Fruit fly (Drosophila melanogaster) ovary, adult (tissue): Measurements from ENCODE around the gene Lsp2.

Source experiments
- CG17801 ChIP-seq: fragments of 200-800 bp; optimal IDR thresholded peaks from 2 replicates; lab custom pipeline; 2019; ENCODE audit warnings: missing biosample characterization, mild to moderate bottlenecking, missing genetic modification characterization, moderate library complexity; ENCODE audit not compliant: partially characterized antibody

The Lsp2 gene

DNA sequence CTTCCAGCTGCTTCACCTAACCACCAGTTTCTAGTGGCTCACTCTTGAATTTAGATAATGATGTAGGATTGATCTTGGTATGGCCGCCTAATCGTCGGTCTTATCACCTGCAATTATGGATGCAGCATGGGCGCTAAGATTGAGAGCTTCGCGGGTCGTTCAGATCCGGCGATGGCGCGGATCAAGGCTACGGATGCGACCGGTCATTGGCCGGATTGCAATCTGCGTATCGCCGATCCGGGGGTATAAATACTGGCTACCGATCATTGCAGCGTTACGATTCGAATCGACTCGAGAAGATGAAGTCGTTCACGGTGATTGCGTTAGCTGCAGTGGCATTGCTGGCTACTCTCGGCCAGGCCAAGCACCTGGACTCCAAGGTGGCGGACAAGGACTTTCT is at the start of gene Lsp2:
TSS of gene Lsp2 (plus strand) at position 283 of the 400 bp plus-strand sequence.
- TF ChIP-seq CG17801 (GFP tag; lab: Kevin White, UChicago) = no peak

DNA sequence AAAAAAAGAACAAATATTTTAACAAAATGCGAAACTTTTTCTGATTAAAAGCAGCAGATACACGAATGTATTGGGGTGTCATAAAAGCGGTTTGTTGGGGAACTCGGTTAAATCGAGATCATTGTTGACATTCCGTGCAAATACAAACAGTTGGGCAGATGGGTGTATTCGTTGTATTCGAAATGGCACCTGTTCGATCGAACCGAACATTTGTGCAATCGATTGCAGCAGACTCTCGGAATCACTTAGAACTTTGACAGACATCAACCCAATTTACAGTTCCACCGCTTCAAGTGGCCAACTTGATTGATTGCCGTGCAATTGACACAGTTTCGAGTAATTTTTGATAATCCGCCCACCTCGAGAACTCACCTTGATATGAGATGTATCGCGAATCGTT is 48.8 kb upstream of the Lsp2 start:
- TF ChIP-seq CG17801 (GFP tag; lab: Kevin White, UChicago) = no peak

DNA sequence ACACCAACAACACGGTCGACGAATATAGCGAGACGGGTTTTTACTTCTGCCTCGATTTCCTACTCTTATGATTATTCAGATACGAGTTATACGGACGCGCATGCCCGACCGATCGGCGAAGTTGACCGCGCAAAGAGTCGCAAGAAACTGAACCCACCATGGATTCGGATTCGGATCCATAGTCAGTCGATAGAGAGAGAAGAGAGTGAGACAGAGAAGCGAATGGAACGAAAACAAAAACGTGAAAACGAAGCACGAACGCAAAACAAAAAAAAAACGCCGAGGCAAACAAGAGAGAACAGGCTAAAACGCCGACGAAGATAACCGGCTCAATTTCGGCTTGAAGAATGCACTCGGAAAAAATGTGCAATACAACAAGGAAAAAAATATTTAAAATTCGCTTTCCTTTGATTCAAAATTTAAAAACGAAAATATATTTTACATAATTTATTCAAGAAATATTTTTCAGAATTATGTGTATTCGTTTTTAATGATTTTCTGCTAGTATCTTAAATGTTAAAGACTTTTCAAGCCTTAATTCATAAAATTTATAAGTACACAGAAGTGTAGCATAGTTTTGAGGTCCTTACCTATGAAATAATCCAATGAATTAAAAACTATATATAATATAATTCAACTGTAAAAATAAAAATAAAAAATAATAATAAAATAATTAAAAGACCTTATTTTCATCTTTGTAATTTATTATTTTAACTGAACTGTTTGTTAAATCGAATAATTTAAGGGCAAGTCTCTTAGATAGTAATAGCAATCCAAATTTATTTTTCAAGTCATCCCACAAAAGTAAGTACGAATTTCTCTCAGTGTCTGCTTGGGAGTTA is 47.3 kb upstream of the Lsp2 start, which contains the start of gene Sema5c:
TSS of gene Sema5c (minus strand) at position 152 of the 842 bp plus-strand sequence.
- TF ChIP-seq CG17801 (GFP tag; lab: Kevin White, UChicago) = peak; percentile 18

DNA sequence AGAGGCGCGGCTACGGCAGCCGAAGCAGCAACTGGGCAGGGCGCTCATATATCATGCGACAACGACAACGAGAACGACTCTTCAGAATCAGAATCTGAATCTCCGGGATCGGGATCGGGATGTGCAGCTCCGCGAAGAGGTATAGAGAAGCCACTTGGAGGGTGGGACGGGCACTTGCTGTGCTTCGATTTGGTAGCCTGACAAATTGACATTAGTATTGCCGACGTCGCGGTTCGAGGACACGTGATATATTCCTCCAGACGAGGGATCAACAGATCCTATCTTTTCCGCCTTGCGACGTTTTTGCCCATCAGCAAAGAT is 46.7 kb upstream of the Lsp2 start:
- no peak for TF ChIP-seq CG17801 (GFP tag; lab: Kevin White, UChicago)

DNA sequence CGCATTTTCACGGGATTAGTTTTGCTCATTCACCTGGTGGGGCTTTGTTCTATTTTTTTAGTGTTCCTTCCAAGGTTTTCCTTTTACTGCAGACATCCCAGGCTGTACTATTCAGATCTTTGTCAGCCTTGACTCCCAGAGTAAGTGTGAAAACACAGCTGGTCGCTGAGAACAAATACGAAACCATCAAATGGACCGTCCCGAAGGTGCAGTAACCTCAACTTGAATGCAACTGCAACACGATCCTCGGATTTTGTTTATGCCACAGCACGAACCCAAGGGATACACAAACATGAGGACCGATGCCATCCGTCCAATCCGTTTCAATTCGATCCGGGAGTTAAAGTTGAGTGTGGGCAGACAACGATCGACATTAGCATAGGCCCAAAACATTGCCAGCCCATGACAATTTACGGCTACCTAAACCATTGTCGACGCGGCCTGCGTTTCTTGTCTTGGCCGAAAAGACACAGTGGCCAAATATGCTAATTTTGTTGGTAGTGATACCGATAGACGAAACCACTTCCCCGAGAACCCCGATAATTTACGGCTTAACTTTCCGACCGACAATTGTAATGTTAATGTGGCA is 46.0 kb upstream of the Lsp2 start:
- TF ChIP-seq CG17801 (GFP tag; lab: Kevin White, UChicago) = no peak

DNA sequence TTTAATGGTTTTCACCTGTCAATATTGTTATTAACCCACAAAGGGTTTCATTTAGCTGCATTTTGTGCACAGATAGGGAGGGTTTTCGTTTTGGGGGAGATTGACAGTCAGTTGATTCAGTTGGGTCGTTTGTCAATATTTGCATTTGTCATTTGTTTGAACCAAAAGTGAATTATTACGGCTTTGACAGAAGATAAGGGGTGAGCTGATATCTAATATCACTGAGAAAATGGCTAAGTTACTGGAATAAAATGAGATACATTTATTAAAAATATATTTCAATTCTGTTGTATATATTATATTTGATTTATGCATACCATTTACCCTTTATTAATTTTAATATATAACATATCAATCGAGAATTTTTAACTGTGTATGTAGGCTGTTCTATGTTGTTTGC is 45.3 kb upstream of the Lsp2 start:
- no peak for TF ChIP-seq CG17801 (GFP tag; lab: Kevin White, UChicago)

DNA sequence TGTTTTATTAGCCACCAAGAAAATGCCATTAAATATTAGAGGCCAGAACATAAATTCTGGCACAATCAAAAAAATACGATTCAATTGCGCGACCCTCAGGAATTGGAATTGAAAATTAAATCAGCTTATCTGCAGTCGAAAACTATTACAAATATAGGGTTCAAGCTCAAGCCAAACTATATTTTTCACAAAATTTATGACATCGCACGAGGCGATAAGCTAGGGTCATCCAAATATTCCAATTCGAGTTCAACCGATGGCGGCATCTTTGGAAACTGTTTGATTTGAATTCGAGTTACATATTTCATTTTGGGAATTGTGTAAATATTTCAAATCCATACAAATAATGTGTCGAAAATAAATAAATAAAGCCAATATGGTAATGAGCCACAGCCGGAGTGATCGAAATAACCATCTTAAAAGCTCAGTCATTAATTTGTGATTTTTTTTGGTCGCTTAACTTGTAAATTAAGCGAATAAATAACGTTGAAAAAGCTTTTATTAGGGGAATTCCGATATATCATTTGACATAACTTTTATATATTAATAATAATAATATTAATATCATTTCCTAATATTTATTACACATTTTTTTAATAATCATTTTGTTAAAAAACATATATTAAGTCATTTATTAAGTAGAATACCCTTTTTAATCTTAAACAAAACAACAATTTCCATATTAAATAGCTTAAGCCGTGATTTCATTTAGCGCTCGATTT is 44.1 kb upstream of the Lsp2 start:
- peak; percentile 14 for TF ChIP-seq CG17801 (GFP tag; lab: Kevin White, UChicago)

DNA sequence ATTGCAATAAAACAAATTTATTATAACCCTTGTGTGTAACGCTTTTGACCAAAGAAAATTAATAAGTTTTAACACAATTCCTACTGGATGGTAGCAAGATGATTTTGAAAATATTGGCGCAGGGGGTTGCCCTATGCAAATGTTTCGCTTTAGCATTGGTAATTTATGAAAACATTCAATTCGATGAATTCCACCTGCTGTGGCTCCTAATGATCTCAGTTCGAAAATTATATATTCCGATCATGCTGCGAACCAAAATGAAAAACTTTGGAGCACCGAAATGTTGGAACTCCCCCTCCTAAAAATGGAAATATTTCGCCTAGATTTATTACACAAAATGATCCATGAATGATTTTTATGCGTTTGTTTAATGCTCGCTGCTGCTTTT is 43.5 kb upstream of the Lsp2 start:
- no peak for TF ChIP-seq CG17801 (GFP tag; lab: Kevin White, UChicago)

DNA sequence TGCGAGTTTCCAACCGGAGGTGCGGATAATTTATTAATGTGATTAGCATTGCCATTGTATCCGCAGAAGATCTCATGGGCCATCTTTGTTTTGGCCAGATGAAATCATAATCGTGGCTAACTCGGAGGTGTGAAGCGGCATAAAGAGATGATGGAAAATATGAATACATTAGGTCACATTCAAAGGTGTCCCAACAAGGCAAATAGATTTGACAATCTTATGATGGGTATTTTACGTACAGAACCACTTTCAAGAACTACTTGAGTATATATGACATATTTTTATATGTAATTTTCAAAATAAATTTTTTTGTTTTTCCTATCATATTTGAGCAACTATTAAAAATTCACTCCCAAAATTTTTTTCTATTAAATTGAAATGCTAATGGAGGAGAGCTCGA is 40.9 kb upstream of the Lsp2 start, which contains the start of gene CG17154:
TSS of gene CG17154 (plus strand) at position 301 of the 400 bp plus-strand sequence.
- no peak for TF ChIP-seq CG17801 (GFP tag; lab: Kevin White, UChicago)

DNA sequence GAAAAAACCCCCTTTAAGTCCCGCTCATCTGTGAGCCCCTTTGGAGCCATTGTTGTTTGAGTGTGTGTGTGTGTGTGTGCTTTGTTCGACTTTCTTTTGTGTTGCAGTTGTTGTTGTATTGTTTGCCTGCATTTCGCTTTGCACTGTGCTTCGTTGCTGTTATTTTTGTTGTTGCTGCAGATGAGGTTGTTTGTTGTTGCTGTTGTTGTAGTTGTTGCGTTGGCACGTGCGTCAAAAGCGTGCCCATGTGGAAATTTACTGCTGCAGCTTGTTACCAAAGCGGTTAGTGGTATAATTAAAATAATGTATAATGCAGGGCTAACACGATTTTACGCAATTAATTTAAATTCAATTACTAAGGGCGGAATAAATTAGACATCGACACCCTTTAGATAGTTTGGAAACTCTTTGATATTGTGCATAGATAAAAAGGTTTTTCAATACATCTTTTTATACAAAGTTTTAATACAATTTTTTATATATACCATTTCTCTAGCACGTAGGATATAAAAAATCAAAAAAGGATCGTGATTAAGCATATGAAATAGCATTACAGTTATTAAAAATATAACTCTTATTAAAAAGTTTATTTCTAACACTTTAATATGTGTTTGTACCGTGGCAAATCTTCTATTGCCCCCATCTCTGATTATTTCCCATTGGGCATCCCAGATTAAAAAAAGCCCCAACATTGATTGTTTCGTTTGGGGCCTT is 38.9 kb upstream of the Lsp2 start:
- no peak for TF ChIP-seq CG17801 (GFP tag; lab: Kevin White, UChicago)

DNA sequence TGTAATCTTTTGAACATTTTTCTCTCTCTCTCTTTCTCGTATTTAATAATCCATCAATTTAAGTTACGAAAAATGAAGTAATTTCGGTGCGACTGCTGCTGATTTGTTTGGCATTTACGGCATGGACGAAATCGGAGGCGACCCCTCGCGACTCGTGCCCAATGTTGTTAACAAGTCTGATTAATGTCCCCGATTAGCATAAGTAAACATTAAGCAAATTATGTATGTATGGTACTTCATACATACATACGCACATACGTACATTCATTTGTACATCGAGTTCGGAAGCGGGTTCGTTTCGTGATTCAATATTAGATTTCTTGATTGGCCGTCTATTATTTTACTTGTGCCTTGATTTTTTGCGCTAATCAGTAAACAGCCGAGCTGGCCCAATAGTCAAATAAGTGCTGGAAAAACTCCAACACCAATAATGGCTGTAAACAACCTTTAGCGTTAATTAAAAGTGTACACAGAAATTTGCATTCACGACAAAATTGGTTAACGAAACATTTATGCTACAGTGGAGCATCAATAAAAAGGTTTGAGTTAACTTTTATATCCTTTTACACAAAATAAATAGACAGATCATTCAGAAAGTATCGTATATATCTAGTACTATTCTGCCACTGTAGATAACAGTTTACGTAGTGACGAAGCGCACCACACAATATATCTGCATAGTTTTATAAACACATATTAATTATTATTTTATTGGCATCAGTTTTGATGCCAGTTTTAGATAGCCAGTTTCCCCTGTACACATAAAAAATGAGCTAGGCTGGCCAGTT is 38.1 kb upstream of the Lsp2 start:
- TF ChIP-seq CG17801 (GFP tag; lab: Kevin White, UChicago) = peak; percentile 76

DNA sequence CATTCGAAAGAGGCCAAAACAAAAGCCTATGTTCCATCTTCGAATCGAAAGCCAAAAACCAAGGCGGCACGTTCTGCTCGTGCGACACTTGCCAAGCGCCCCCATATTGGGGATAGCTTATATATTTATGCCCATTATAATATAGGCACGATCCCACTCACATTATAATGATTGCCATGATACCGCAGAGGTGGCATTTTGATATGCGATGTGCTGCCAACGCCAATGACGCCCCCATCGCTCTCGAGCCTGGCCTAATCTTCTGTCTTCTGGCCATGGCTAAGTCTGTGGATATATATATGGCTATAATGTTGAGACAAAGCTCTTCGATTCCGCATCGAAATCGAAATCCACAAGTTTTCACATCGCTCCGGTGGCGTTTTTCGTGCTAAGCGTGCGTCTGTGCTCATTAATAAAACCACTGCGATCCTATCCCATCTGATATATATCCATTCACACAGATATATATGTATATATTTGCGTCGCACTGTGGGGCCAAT is 36.3 kb upstream of the Lsp2 start:
- no peak for TF ChIP-seq CG17801 (GFP tag; lab: Kevin White, UChicago)

DNA sequence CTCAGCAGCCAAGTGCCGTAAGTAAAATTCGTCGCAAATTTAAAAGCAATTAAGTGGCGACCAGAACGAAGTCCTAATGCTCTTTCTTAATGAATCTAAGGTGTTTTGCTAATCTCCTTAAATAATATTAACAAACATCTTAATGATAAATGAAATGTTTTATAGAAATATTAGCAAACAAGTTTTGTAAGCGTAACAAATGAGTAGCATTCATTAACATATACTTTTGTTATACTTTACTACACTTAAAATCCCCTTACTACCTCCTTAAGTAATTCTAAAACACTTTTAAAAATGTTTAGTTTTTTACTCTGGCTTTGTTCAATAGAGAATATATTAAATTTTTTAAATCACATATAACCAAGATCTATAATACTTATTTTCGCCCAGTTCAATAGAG is 33.2 kb upstream of the Lsp2 start:
- no peak for TF ChIP-seq CG17801 (GFP tag; lab: Kevin White, UChicago)
